Worm (Caenorhabditis elegans): ENCODE results near the gene csc-1.

csc-1 gene

ce11 chrII:13641311-13641710 is 44.6 kb downstream of the csc-1 start, which contains the start of gene fbxa-167:
TSS of gene fbxa-167 (plus strand) at chrII:13641489.
- TF ChIP-seq snpc-1.2 (GFP tag; IDR thresholded peaks at IDR 0.05) (no peak), unc-62 (GFP tag; optimal IDR thresholded peaks at IDR 0.05 in 1 of 2) (peak in 1 of 2 experiments; percentile 32), unc-62 (tag; optimal IDR thresholded peaks at IDR 0.05) (no peak), daf-19 (GFP tag; conservative IDR thresholded peaks at IDR 0.05) (no peak), dmd-8 (GFP tag; IDR thresholded peaks at IDR 0.05) (no peak), aha-1 (tag) (peak; percentile 16), lsy-2 (tag; optimal IDR thresholded peaks at IDR 0.05) (peak in 1 of 2 experiments; percentile 15)
